Worm (Caenorhabditis elegans) whole organism, young adult: ENCODE data around the gene cpna-3.

Source experiments
- F49E8.2 ChIP-seq: sonication (generic microtip); optimal IDR thresholded peaks from 3 replicates; lab custom pipeline; 2017; ENCODE audit warnings: missing genetic modification characterization, mild to moderate bottlenecking, missing compliant biosample characterization, antibody characterized with exemption, moderate library complexity; ENCODE audit not compliant: insufficient read depth
- K11D2.4 ChIP-seq: fragments of 200-800 bp; sonication (Bioruptor generic); IDR thresholded peaks from 2 replicates; pipeline ENCODE4 v1.3.6; 2022; ENCODE audit warnings: missing genetic modification reagents, missing genetic modification characterization, missing compliant biosample characterization
- attf-5 ChIP-seq: fragments of 200-800 bp; sonication (Bioruptor generic); optimal IDR thresholded peaks from 2 replicates; lab custom pipeline; 2018; ENCODE audit warnings: mild to moderate bottlenecking, missing genetic modification characterization, missing compliant biosample characterization
- ets-4 ChIP-seq: fragments of 200-800 bp; sonication (Bioruptor generic); optimal IDR thresholded peaks from 2 replicates; lab custom pipeline; 2018; ENCODE audit warnings: mild to moderate bottlenecking, missing genetic modification characterization, missing compliant biosample characterization
- nhr-80 ChIP-seq: sonication (generic microtip); optimal IDR thresholded peaks from 2 replicates; lab custom pipeline; 2016; ENCODE audit warnings: missing genetic modification characterization, missing compliant biosample characterization
- rcor-1 ChIP-seq: fragments of 200-800 bp; sonication (Bioruptor generic); IDR thresholded peaks from 2 replicates; pipeline ENCODE4 v1.3.6; 2022; ENCODE audit warnings: missing genetic modification reagents, missing genetic modification characterization, missing compliant biosample characterization
- snpc-3.4 ChIP-seq: sonication (generic microtip); optimal IDR thresholded peaks from 2 replicates; lab custom pipeline; 2017; ENCODE audit warnings: missing genetic modification characterization, mild to moderate bottlenecking, missing compliant biosample characterization, antibody characterized with exemption, moderate library complexity, missing genotype, missing genetic modification reagents
- tlf-1 ChIP-seq: fragments of 200-800 bp; sonication (Bioruptor generic); optimal IDR thresholded peaks from 2 replicates; lab custom pipeline; 2018; ENCODE audit warnings: mild to moderate bottlenecking, missing genetic modification characterization, missing compliant biosample characterization
- ztf-26 ChIP-seq: sonication (generic microtip); optimal IDR thresholded peaks from 2 replicates; lab custom pipeline; 2017; ENCODE audit warnings: missing genetic modification characterization, missing compliant biosample characterization

The cpna-3 gene

DNA sequence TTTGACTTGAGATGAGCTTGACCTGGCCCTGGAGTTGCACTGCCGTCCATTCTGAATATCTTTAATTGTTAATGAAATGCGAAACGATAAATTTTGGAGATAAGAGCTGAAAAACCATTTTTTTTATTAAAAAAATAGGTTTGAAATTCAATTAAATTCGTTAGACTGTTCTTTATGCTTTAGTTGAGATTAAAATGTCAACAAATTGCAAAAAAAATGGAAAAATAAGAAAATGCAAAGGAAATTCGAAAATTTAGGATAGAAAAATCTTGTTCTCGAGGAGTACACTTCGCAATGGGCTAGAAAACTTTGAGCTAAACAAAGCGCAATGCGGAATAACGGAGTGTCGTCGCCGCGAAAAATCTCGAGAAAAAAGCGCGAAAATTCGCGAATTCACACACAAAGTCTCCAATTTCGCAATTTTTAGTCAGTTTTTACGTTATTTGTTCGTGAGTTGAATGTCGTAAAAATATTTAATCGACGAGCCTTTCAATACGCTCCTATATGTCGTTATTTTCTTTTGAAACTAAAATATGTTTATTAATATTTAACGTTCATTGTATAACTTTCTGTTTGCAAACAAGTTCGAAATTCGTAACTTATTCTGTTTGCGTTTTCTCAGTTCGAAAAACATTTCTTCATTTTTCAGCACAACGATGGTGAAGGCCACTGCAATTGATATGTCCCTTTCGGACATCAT, 50.3 kb downstream of the cpna-3 start, which contains the start of the genes rpb-12 and aly-2 (continued):
- TF ChIP-seq attf-5 (peak; percentile 54), tlf-1 (peak; percentile 61), ztf-26 (no peak), rcor-1 (GFP tag; lab: Robert Waterston, UW) (peak; percentile 82), nhr-80 (tag; lab: Kevin White, UChicago) (no peak), F49E8.2 (tag; lab: Kevin White, UChicago) (peak; percentile 64), snpc-3.4 (tag; lab: Kevin White, UChicago) (peak; percentile 91), K11D2.4 (GFP tag; lab: Robert Waterston, UW) (no peak), ets-4 (no peak)
